Worm (Caenorhabditis elegans): ENCODE results near the gene mtl-1.

- TF ChIP-seq lin-15B (tag; optimal IDR thresholded peaks at IDR 0.05) (no peak), mdl-1 (tag; optimal IDR thresholded peaks at IDR 0.05) (no peak), sea-2 (GFP tag; optimal IDR thresholded peaks at IDR 0.05) (no peak), pha-4 (tag; optimal IDR thresholded peaks at IDR 0.05) (no peak), nhr-23 (tag; optimal IDR thresholded peaks at IDR 0.05) (no peak), nhr-237 (tag; optimal IDR thresholded peaks at IDR 0.05) (no peak), elt-3 (tag; optimal IDR thresholded peaks at IDR 0.05) (no peak), unc-62 (GFP tag; optimal IDR thresholded peaks at IDR 0.05) (no peak)
Observed at ce11 chrV:6673967-6674366, 17.7 kb downstream of the mtl-1 start, which contains the start of gene cest-31.

Measured in whole organism, L3 larva.